Worm (Caenorhabditis elegans) whole organism, late embryonic: ENCODE data around the gene E02C12.12.

ENCODE experiments used
- Y22D7AL.16 ChIP-seq: sonication (generic microtip); optimal IDR thresholded peaks from 2 replicates; lab custom pipeline; 2016; ENCODE audit warnings: missing genetic modification characterization, missing compliant biosample characterization
- lim-6 ChIP-seq: sonication (generic microtip); optimal IDR thresholded peaks from 2 replicates; lab custom pipeline; 2016; ENCODE audit warnings: missing genetic modification characterization, missing compliant biosample characterization
- pha-4 ChIP-seq: fragments of 150-350 bp; optimal IDR thresholded peaks from 2 replicates; lab custom pipeline; 2018; ENCODE audit warnings: missing biosample characterization, missing genetic modification reagents, missing genetic modification characterization
- unc-3 ChIP-seq, 2 experiments: fragments of 200-800 bp in 1 of 2; sonication (Bioruptor generic) in 1 of 2; sonication (generic microtip) in 1 of 2; conservative IDR thresholded peaks in 1 of 2; optimal IDR thresholded peaks in 1 of 2; 2 replicates each; pipeline versions ENCODE4 v1.3.6 to Lab custom; 2016 to 2022; ENCODE audit warnings: missing compliant biosample characterization in 2 of 2, missing genetic modification characterization in 2 of 2, missing genetic modification reagents in 1 of 2

- TF ChIP-seq Y22D7AL.16 (no peak), unc-3 (GFP tag; conservative IDR thresholded peaks at IDR 0.05; lab: Robert Waterston, UW) (no peak), unc-3 (tag; optimal IDR thresholded peaks at IDR 0.05; lab: Kevin White, UChicago) (no peak), lim-6 (tag; lab: Kevin White, UChicago) (no peak), pha-4 (tag; lab: Kevin White, UChicago) (no peak)
Observed at ce11 chrV:9381846-9382363, at the start of gene E02C12.12.
